Worm (Caenorhabditis elegans) whole organism, mixed stage, embryonic: Measurements from ENCODE around the gene tag-131.
A peak's percentile ranks its signal among the peaks of the same experiment; 100 is the strongest.

Experiments
- M03D4.4 ChIP-seq: sonication (generic microtip); optimal IDR thresholded peaks from 2 replicates; lab custom pipeline; 2017; ENCODE audit warnings: mild to moderate bottlenecking, missing genetic modification characterization, missing compliant biosample characterization
- bed-3 ChIP-seq: fragments of 200-800 bp; sonication (Bioruptor generic); optimal IDR thresholded peaks from 3 replicates; lab custom pipeline; 2018; ENCODE audit warnings: mild to moderate bottlenecking, missing genetic modification characterization, moderate library complexity, missing compliant biosample characterization
- blmp-1 ChIP-seq: fragments of 150-350 bp; optimal IDR thresholded peaks from 2 replicates; lab custom pipeline; 2014; ENCODE audit warnings: missing biosample characterization, missing genetic modification characterization
- ceh-39 ChIP-seq: fragments of 150-350 bp; optimal IDR thresholded peaks from 2 replicates; lab custom pipeline; 2014; ENCODE audit warnings: missing biosample characterization, missing genetic modification characterization
- ceh-43 ChIP-seq: fragments of 200-800 bp; sonication (Bioruptor generic); optimal IDR thresholded peaks from 2 replicates; lab custom pipeline; 2018; ENCODE audit warnings: mild to moderate bottlenecking, missing genetic modification characterization, moderate library complexity, missing compliant biosample characterization
- ceh-83 ChIP-seq: fragments of 200-800 bp; sonication (Bioruptor generic); optimal IDR thresholded peaks from 2 replicates; lab custom pipeline; 2018; ENCODE audit warnings: mild to moderate bottlenecking, missing genetic modification characterization, missing compliant biosample characterization
- ces-1 ChIP-seq: fragments of 150-350 bp; optimal IDR thresholded peaks from 2 replicates; lab custom pipeline; 2014; ENCODE audit warnings: missing biosample characterization, missing genetic modification reagents, missing genetic modification characterization
- cnd-1 ChIP-seq: fragments of 200-800 bp; sonication (Bioruptor generic); optimal IDR thresholded peaks from 2 replicates; lab custom pipeline; 2018; ENCODE audit warnings: mild to moderate bottlenecking, missing genetic modification characterization, missing compliant biosample characterization
- drap-1 ChIP-seq: fragments of 200-800 bp; sonication (Bioruptor generic); optimal IDR thresholded peaks from 3 replicates; lab custom pipeline; 2018; ENCODE audit warnings: mild to moderate bottlenecking, missing genetic modification characterization, missing compliant biosample characterization
- elt-1 ChIP-seq: sonication (generic microtip); optimal IDR thresholded peaks from 2 replicates; lab custom pipeline; 2017; ENCODE audit warnings: missing genetic modification characterization, mild to moderate bottlenecking, missing compliant biosample characterization, antibody characterized with exemption, moderate library complexity, borderline replicate concordance; ENCODE audit not compliant: insufficient read depth
- elt-3 ChIP-seq: fragments of 150-350 bp; optimal IDR thresholded peaks from 2 replicates; lab custom pipeline; 2014; ENCODE audit warnings: missing biosample characterization, missing genetic modification characterization
- flh-1 ChIP-seq: fragments of 200-800 bp; sonication (Bioruptor generic); optimal IDR thresholded peaks from 2 replicates; lab custom pipeline; 2018; ENCODE audit warnings: mild to moderate bottlenecking, missing genetic modification characterization, moderate library complexity, missing compliant biosample characterization
- ham-2 ChIP-seq: fragments of 200-800 bp; sonication (Bioruptor generic); optimal IDR thresholded peaks from 2 replicates; lab custom pipeline; 2018; ENCODE audit warnings: mild to moderate bottlenecking, missing genetic modification characterization, missing compliant biosample characterization
- hlh-1 ChIP-seq: fragments of 150-350 bp; optimal IDR thresholded peaks from 2 replicates; lab custom pipeline; 2014; ENCODE audit warnings: missing biosample characterization, missing genetic modification reagents, missing genetic modification characterization
- lin-13 ChIP-seq: fragments of 150-350 bp; optimal IDR thresholded peaks from 2 replicates; lab custom pipeline; 2014; ENCODE audit warnings: missing biosample characterization, missing genetic modification characterization
- lin-32 ChIP-seq: fragments of 200-800 bp; sonication (Bioruptor generic); optimal IDR thresholded peaks from 2 replicates; lab custom pipeline; 2018; ENCODE audit warnings: mild to moderate bottlenecking, missing genetic modification characterization, missing compliant biosample characterization
- lsy-2 ChIP-seq: fragments of 150-350 bp; optimal IDR thresholded peaks from 2 replicates; lab custom pipeline; 2014; ENCODE audit warnings: missing biosample characterization, missing genetic modification characterization
- mab-5 ChIP-seq: fragments of 150-350 bp; optimal IDR thresholded peaks from 2 replicates; lab custom pipeline; 2014; ENCODE audit warnings: missing biosample characterization, missing genetic modification characterization
- mep-1 ChIP-seq: fragments of 150-350 bp; optimal IDR thresholded peaks from 2 replicates; lab custom pipeline; 2017; ENCODE audit warnings: missing biosample characterization, missing genetic modification reagents, missing genetic modification characterization, inconsistent platforms
- mls-2 ChIP-seq: sonication (generic microtip); optimal IDR thresholded peaks from 2 replicates; lab custom pipeline; 2016; ENCODE audit warnings: mild to moderate bottlenecking, missing genetic modification characterization, moderate library complexity, missing compliant biosample characterization
- nhr-12 ChIP-seq: fragments of 150-350 bp; optimal IDR thresholded peaks from 2 replicates; lab custom pipeline; 2014; ENCODE audit warnings: missing biosample characterization, missing genetic modification characterization
- nhr-2 ChIP-seq: fragments of 150-350 bp; optimal IDR thresholded peaks from 2 replicates; lab custom pipeline; 2014; ENCODE audit warnings: missing biosample characterization, missing genetic modification characterization
- nhr-237 ChIP-seq: fragments of 150-350 bp; optimal IDR thresholded peaks from 2 replicates; lab custom pipeline; 2014; ENCODE audit warnings: missing biosample characterization, missing genetic modification characterization
- nhr-28 ChIP-seq: fragments of 150-350 bp; optimal IDR thresholded peaks from 2 replicates; lab custom pipeline; 2014; ENCODE audit warnings: missing biosample characterization, missing genetic modification characterization
- nhr-76 ChIP-seq: sonication (generic microtip); optimal IDR thresholded peaks from 2 replicates; lab custom pipeline; 2017; ENCODE audit warnings: missing biosample characterization, missing genetic modification characterization
- pha-4 ChIP-seq: fragments of 150-350 bp; optimal IDR thresholded peaks from 2 replicates; lab custom pipeline; 2018; ENCODE audit warnings: missing biosample characterization, missing genetic modification reagents, missing genetic modification characterization
- sem-2 ChIP-seq: fragments of 200-800 bp; sonication (Bioruptor generic); optimal IDR thresholded peaks from 2 replicates; lab custom pipeline; 2018; ENCODE audit warnings: mild to moderate bottlenecking, missing genetic modification characterization, missing compliant biosample characterization
- snpc-4 ChIP-seq: fragments of 150-350 bp; optimal IDR thresholded peaks from 2 replicates; lab custom pipeline; 2014; ENCODE audit warnings: missing biosample characterization, missing genetic modification characterization
- sptf-1 ChIP-seq: sonication (generic microtip); optimal IDR thresholded peaks from 2 replicates; lab custom pipeline; 2017; ENCODE audit warnings: mild to moderate bottlenecking, missing genetic modification characterization, moderate library complexity, missing compliant biosample characterization
- tbx-8 ChIP-seq: fragments of 200-800 bp; sonication (Bioruptor generic); optimal IDR thresholded peaks from 2 replicates; lab custom pipeline; 2018; ENCODE audit warnings: mild to moderate bottlenecking, missing genetic modification characterization, moderate library complexity, missing compliant biosample characterization
- unc-120 ChIP-seq: sonication (generic microtip); optimal IDR thresholded peaks from 2 replicates; lab custom pipeline; 2017; ENCODE audit warnings: missing genetic modification characterization, missing compliant biosample characterization; ENCODE audit not compliant: poor library complexity, severe bottlenecking
- unc-39 ChIP-seq: fragments of 150-350 bp; optimal IDR thresholded peaks from 2 replicates; lab custom pipeline; 2014; ENCODE audit warnings: missing biosample characterization, missing genetic modification characterization
- unc-62 ChIP-seq: fragments of 150-350 bp; optimal IDR thresholded peaks from 2 replicates; lab custom pipeline; 2014; ENCODE audit warnings: missing biosample characterization, missing genetic modification reagents, missing genetic modification characterization
- zip-8 ChIP-seq: fragments of 150-350 bp; optimal IDR thresholded peaks from 2 replicates; lab custom pipeline; 2014; ENCODE audit warnings: missing biosample characterization, missing genetic modification characterization
- ztf-11 ChIP-seq: fragments of 150-350 bp; optimal IDR thresholded peaks from 2 replicates; lab custom pipeline; 2014; ENCODE audit warnings: missing biosample characterization, missing genetic modification characterization

The tag-131 gene

DNA sequence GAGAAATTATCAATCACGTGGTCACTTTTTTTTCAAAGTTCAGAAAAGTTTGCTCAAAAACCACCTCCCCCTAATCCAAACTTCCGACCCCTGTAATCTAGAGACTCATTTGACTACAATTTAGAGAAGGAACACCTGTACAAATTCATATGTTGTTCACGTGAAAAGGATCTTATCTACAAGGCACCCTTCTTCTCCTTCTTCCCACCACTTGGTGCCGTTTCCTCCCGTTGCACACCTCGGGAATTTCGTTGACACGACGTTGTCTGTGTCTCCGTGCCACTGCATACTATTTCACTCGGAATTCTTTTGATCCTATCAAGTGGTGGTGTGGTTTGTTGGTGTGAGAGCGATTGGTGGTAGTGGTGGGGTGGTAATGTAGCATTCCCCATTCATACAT lies 43.0 kb upstream of the tag-131 start:
- TF ChIP-seq cnd-1, result peak; percentile 56
- TF ChIP-seq mep-1 (tag; lab: Kevin White, UChicago), result peak; percentile 56
- peak; percentile 14 for TF ChIP-seq M03D4.4
- peak; percentile 16 for TF ChIP-seq elt-1 (tag; lab: Kevin White, UChicago)
- TF ChIP-seq ceh-39 (tag; lab: Kevin White, UChicago), result peak; percentile 43
- TF ChIP-seq bed-3, result no peak
- no peak for TF ChIP-seq nhr-237 (tag; lab: Kevin White, UChicago)
- peak; percentile 77 for TF ChIP-seq hlh-1 (tag; lab: Kevin White, UChicago)
- TF ChIP-seq nhr-2 (tag; lab: Kevin White, UChicago), result peak; percentile 81

DNA sequence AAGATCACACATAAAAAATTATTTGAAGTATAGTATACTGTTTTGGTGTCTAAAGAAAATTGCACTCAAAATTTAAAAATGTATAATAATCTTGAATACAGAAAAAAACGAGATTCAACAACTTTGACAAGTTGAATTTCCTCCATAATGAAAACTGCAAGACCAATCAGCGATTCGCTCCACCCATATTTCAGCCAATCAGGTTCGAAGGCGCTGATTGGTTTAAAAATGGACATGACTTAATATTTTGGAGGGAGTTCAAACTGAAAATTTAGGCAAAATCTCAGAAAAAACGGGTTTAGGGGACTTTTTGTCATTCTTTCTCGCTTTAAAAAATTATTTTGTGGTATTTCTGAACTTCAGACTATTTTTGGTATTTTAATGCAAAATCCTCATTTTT lies 41.8 kb upstream of the tag-131 start:
- TF ChIP-seq lin-32 (GFP tag; lab: Kevin White, UChicago) (no peak), elt-3 (tag; lab: Kevin White, UChicago) (no peak), bed-3 (no peak), mep-1 (tag; lab: Kevin White, UChicago) (no peak), mls-2 (no peak), unc-120 (tag; lab: Kevin White, UChicago) (no peak), cnd-1 (no peak), hlh-1 (tag; lab: Kevin White, UChicago) (no peak), ceh-43 (GFP tag; lab: Kevin White, UChicago) (no peak), nhr-237 (tag; lab: Kevin White, UChicago) (no peak), tbx-8 (no peak), M03D4.4 (no peak), nhr-12 (tag; lab: Kevin White, UChicago) (no peak), sptf-1 (no peak), zip-8 (tag; lab: Kevin White, UChicago) (no peak), lsy-2 (tag; lab: Kevin White, UChicago) (no peak)
- TF ChIP-seq, all 35 proteins: peak for 0

DNA sequence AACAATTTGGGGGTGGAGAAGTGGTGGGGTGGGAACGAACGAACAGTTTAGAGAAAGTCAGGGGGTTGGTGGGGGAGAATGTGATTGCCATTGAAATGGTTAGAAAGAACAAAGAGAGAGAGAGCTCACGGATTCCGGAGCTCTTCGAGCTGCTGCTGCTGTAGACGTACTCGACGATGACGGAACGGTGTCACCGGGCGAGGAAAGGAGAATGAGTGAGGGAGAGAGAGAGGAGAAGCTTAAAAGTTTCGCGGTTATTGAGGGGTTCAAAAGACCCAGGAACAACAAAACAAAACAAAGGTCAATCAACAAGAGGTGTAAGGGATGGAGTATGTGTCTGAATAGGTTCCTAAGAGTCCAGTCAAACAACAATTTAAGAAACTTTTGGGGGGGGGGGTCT lies 41.2 kb upstream of the tag-131 start:
- TF ChIP-seq ceh-43 (GFP tag; lab: Kevin White, UChicago), result no peak
- TF ChIP-seq ceh-83 (GFP tag; lab: Kevin White, UChicago), result peak; percentile 71

DNA sequence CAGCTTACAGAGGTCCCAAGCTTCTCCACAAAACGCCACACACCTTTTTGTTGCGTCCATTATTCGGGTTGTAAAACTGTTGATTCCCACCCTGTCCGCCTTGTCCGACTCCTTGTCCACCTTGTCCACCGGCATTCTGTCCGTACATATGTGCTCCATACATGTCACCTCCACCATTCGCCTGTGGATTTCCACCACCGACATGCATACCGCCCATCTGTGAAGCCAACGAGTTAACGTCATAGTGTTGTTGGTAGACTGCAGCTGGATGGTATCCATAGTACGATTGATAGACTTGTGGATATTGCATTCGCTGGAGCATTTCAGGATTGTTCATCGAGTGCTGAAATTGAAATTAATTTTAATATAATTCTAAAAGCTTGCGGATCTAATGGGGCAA lies 39.7 kb upstream of the tag-131 start:
- TF ChIP-seq M03D4.4 (peak; percentile 44), nhr-237 (tag; lab: Kevin White, UChicago) (no peak)

DNA sequence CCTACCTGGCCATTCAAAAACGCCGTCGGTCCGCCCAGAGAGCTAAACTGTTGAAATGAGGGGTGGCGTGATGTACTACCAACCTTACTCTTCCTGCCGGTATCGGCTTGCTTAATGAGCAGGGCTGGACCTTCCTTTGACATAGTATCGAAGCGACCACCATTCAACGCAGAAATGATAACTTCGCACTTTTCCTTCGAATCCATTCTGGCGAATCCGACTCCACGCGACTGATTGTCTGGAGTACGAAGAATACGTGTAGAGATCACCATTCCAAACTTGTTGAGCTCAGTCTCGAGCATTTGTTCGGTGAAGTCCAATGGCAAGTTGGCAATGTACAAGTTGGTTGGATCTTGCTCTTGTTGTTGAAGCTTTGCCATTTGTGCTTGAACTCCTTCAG lies 39.3 kb upstream of the tag-131 start:
- TF ChIP-seq mls-2 (no peak), unc-39 (tag; lab: Kevin White, UChicago) (no peak), ham-2 (no peak)

DNA sequence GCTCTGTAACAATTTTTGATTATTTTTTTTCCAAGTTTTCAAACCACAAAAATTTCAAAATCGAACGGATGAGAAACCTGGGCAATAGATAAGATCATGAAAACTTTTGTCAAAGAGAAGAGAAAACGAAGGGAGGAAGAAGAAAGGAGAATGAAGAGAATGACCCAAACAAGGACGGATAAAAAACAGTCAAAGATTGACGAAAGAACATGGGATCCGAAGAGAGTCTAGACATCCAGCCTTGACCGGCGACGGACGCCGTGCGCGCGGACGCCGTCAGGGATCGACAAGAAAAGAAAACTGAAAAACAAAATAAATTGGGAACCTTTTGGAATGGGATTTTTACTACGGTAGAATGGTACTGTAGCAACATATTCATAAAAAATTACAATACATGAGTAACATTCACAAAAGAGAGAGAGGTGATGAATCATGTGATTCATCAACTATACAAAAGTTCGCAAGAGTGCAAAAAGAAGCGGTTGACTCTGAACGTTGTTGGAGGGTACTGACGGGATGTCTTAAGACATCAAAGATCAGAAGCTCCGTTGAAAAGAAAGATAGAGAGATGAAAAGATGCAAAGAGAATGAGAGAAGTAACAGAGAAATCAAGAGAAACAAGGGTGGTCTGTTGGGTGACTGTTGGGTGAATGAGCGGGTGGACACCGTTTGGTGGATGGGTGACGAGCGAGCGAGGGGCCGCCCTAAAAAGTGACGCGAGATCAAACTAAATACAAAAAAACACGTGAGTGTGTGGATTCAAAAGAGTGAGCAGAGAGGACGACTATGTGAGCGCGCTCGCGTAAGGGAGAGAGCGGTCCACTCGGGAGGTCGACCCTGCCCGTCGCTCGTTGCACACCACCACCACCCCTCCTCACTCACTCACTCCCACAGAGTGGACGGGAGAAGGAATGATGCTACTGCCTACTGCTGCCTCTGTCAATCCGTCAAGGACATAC lies 37.0 kb upstream of the tag-131 start, which contains the start of gene sup-26:
Gene sup-26 (minus strand): TSS at position 10 of the 959 bp plus-strand sequence.
- TF ChIP-seq mep-1 (tag; lab: Kevin White, UChicago) (peak; percentile 10), sem-2 (GFP tag; lab: Kevin White, UChicago) (no peak), sptf-1 (peak; percentile 45), nhr-76 (no peak), ceh-83 (GFP tag; lab: Kevin White, UChicago) (no peak), nhr-2 (tag; lab: Kevin White, UChicago) (no peak), tbx-8 (no peak), ceh-43 (GFP tag; lab: Kevin White, UChicago) (no peak), unc-62 (GFP tag; lab: Kevin White, UChicago) (peak; percentile 67), ceh-39 (tag; lab: Kevin White, UChicago) (peak; percentile 8), elt-3 (tag; lab: Kevin White, UChicago) (no peak), nhr-237 (tag; lab: Kevin White, UChicago) (no peak), bed-3 (no peak), M03D4.4 (peak; percentile 73), snpc-4 (no peak), drap-1 (GFP tag; lab: Kevin White, UChicago) (peak; percentile 35), elt-1 (tag; lab: Kevin White, UChicago) (no peak), flh-1 (GFP tag; lab: Kevin White, UChicago) (no peak), zip-8 (tag; lab: Kevin White, UChicago) (no peak), blmp-1 (tag; lab: Kevin White, UChicago) (no peak), unc-39 (tag; lab: Kevin White, UChicago) (no peak), nhr-28 (tag; lab: Kevin White, UChicago) (no peak), lsy-2 (tag; lab: Kevin White, UChicago) (peak; percentile 25), lin-13 (tag; lab: Kevin White, UChicago) (peak; percentile 13), unc-120 (tag; lab: Kevin White, UChicago) (peak; percentile 68), nhr-12 (tag; lab: Kevin White, UChicago) (no peak), pha-4 (tag; lab: Kevin White, UChicago) (no peak), lin-32 (GFP tag; lab: Kevin White, UChicago) (no peak), ces-1 (GFP tag; lab: Kevin White, UChicago) (no peak), ztf-11 (tag; lab: Kevin White, UChicago) (no peak), ham-2 (peak; percentile 58), mls-2 (peak; percentile 36), mab-5 (no peak)
